Fruit fly (Drosophila melanogaster): ENCODE data around the gene Uev1A.

- TF ChIP-seq OdsH (GFP tag; optimal IDR thresholded peaks at IDR 0.05) (peak; percentile 81), jim (GFP tag; optimal IDR thresholded peaks at IDR 0.05) (no peak), psq (GFP tag; optimal IDR thresholded peaks at IDR 0.05) (peak; percentile 71), pan (optimal IDR thresholded peaks at IDR 0.05) (no peak), h (GFP tag; optimal IDR thresholded peaks at IDR 0.05) (peak; percentile 81), Hnf4 (GFP tag; optimal IDR thresholded peaks at IDR 0.05) (peak; percentile 81), sage (GFP tag; optimal IDR thresholded peaks at IDR 0.05) (peak; percentile 64), dl (GFP tag; optimal IDR thresholded peaks at IDR 0.05; ENCODE audit: insufficient read depth in 1 of 2, partially characterized antibody in 2 of 2) (no peak)
Measured at dm6 chr3L:5352684-5353322, 13.2 kb downstream of the Uev1A start.
